Worm (Caenorhabditis elegans) whole organism, midembryonic: ENCODE results near the gene rgs-10.

Experiments
- T22C8.4 ChIP-seq: fragments of 200-800 bp; sonication (Bioruptor generic); IDR thresholded peaks from 2 replicates; pipeline ENCODE4 v1.3.6; 2022; ENCODE audit warnings: missing genetic modification characterization, missing compliant biosample characterization
- cog-1 ChIP-seq: sonication (generic microtip); optimal IDR thresholded peaks from 2 replicates; lab custom pipeline; 2016; ENCODE audit warnings: missing genetic modification characterization, missing compliant biosample characterization
- flt-1 ChIP-seq: fragments of 200-800 bp; sonication (Bioruptor generic); IDR thresholded peaks from 2 replicates; pipeline ENCODE4 v1.3.6; 2022; ENCODE audit warnings: missing genetic modification characterization, missing compliant biosample characterization
- klf-2 ChIP-seq: fragments of 200-800 bp; sonication (Bioruptor generic); conservative IDR thresholded peaks from 2 replicates; pipeline ENCODE4 v1.3.6; 2022; ENCODE audit warnings: missing genetic modification reagents, missing genetic modification characterization, missing compliant biosample characterization
- tab-1 ChIP-seq: fragments of 200-800 bp; sonication (Bioruptor generic); IDR thresholded peaks from 2 replicates; pipeline ENCODE4 v1.3.6; 2022; ENCODE audit warnings: missing genetic modification characterization, missing compliant biosample characterization
- ztf-23 ChIP-seq: fragments of 200-800 bp; sonication (Bioruptor generic); IDR thresholded peaks from 2 replicates; pipeline ENCODE4 v1.3.6; 2022; ENCODE audit warnings: missing genetic modification reagents, missing genetic modification characterization, missing compliant biosample characterization
- ztf-29 ChIP-seq: fragments of 200-800 bp; sonication (Bioruptor generic); IDR thresholded peaks from 2 replicates; pipeline ENCODE4 v1.3.6; 2022; ENCODE audit warnings: missing genetic modification reagents, missing genetic modification characterization, missing compliant biosample characterization

DNA sequence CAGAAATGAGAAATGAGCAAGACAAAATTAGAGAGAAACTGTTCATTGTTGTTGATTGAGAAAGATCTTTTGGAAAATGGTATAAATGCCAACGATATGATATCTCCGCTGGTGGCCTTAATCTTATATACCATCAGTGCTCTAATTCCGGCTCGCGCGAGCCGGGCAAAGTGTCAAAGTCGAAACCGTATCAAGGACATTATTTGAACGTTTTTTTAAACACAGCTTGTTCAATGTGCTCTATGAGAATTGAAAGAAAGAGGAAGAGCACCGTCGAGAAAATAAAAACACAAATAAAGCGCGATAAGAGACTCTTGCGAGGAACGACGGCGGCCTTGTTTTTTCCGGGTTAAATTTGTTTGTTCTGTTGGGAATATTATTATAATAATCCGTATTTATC lies 1.1 kb upstream of the rgs-10 start, which contains the start of gene idpp-3:
- TF ChIP-seq ztf-29 (no peak), klf-2 (GFP tag; lab: Robert Waterston, UW) (no peak), flt-1 (no peak), ztf-23 (GFP tag; lab: Robert Waterston, UW) (no peak), T22C8.4 (GFP tag; lab: Robert Waterston, UW) (no peak), cog-1 (tag; lab: Kevin White, UChicago) (no peak), tab-1 (no peak)
